Fruit fly (Drosophila melanogaster) whole organism, pupa: ENCODE results near the gene Hsp26.

Experiments
- CG10348 ChIP-seq: fragments of 200-800 bp; sonication (Bioruptor generic); IDR thresholded peaks from 2 replicates; pipeline ENCODE4 v1.3.6; 2022; ENCODE audit warnings: missing biosample characterization, missing genetic modification characterization
- CG12605 ChIP-seq: fragments of 200-800 bp; sonication (Bioruptor generic); IDR thresholded peaks from 2 replicates; pipeline ENCODE4 v1.3.6; 2022; ENCODE audit warnings: missing biosample characterization, missing genetic modification characterization
- CG13204 ChIP-seq: fragments of 200-800 bp; sonication (Bioruptor generic); optimal IDR thresholded peaks from 2 replicates; lab custom pipeline; 2018; ENCODE audit warnings: missing biosample characterization, mild to moderate bottlenecking, missing genetic modification characterization, moderate library complexity
- CG14655 ChIP-seq: fragments of 200-800 bp; sonication (Bioruptor generic); optimal IDR thresholded peaks from 3 replicates; lab custom pipeline; 2017; ENCODE audit warnings: mild to moderate bottlenecking, missing biosample characterization, missing genetic modification reagents, missing genetic modification characterization
- CG15710 ChIP-seq: fragments of 200-800 bp; sonication (Bioruptor generic); optimal IDR thresholded peaks from 2 replicates; lab custom pipeline; 2018; ENCODE audit warnings: missing biosample characterization, mild to moderate bottlenecking, missing genetic modification characterization, moderate library complexity
- CG17806 ChIP-seq: fragments of 200-800 bp; sonication (Bioruptor generic); optimal IDR thresholded peaks from 2 replicates; lab custom pipeline; 2018; ENCODE audit warnings: missing biosample characterization, mild to moderate bottlenecking, missing genetic modification characterization, moderate library complexity
- CG32121 ChIP-seq: fragments of 200-800 bp; sonication (Bioruptor generic); IDR thresholded peaks from 2 replicates; pipeline ENCODE4 v1.3.6; 2022; ENCODE audit warnings: missing biosample characterization, missing genetic modification characterization
- CG34367 ChIP-seq: fragments of 200-800 bp; sonication (Bioruptor generic); optimal IDR thresholded peaks from 2 replicates; lab custom pipeline; 2018; ENCODE audit warnings: missing biosample characterization, mild to moderate bottlenecking, missing genetic modification characterization
- CG4496 ChIP-seq: fragments of 200-800 bp; sonication (Bioruptor generic); IDR thresholded peaks from 3 replicates; pipeline ENCODE4 v1.3.6; 2022; ENCODE audit warnings: missing biosample characterization, missing genetic modification characterization
- CG8159 ChIP-seq: fragments of 200-800 bp; sonication (Bioruptor generic); optimal IDR thresholded peaks from 3 replicates; lab custom pipeline; 2018; ENCODE audit warnings: missing biosample characterization, mild to moderate bottlenecking, missing genetic modification characterization, moderate library complexity
- CG8301 ChIP-seq: fragments of 200-800 bp; sonication (Bioruptor generic); optimal IDR thresholded peaks from 2 replicates; lab custom pipeline; 2018; ENCODE audit warnings: missing biosample characterization, mild to moderate bottlenecking, missing genetic modification characterization
- CG9948 ChIP-seq: fragments of 200-800 bp; sonication (Bioruptor generic); optimal IDR thresholded peaks from 2 replicates; lab custom pipeline; 2018; ENCODE audit warnings: missing biosample characterization, mild to moderate bottlenecking, missing genetic modification characterization, moderate library complexity
- D1 ChIP-seq: fragments of 200-800 bp; sonication (Bioruptor generic); optimal IDR thresholded peaks from 2 replicates; lab custom pipeline; 2018; ENCODE audit warnings: missing biosample characterization, mild to moderate bottlenecking, missing genetic modification characterization, moderate library complexity
- EcR ChIP-seq: fragments of 200-800 bp; sonication (Bioruptor generic); optimal IDR thresholded peaks from 3 replicates; lab custom pipeline; 2019; ENCODE audit warnings: missing biosample characterization, missing genetic modification characterization, mild to moderate bottlenecking, moderate library complexity, missing genetic modification reagents
- Ets98B ChIP-seq: fragments of 200-800 bp; sonication (Bioruptor generic); IDR thresholded peaks from 2 replicates; pipeline ENCODE4 v1.3.6; 2022; ENCODE audit warnings: missing biosample characterization, missing genetic modification characterization
- Pif1A ChIP-seq: fragments of 200-800 bp; sonication (Bioruptor generic); optimal IDR thresholded peaks from 3 replicates; lab custom pipeline; 2016; ENCODE audit warnings: missing biosample characterization, missing genetic modification characterization
- Pif1B ChIP-seq: fragments of 200-800 bp; sonication (Bioruptor generic); optimal IDR thresholded peaks from 3 replicates; lab custom pipeline; 2016; ENCODE audit warnings: missing biosample characterization, missing genetic modification characterization
- Snoo ChIP-seq: fragments of 200-800 bp; sonication (Bioruptor generic); optimal IDR thresholded peaks from 3 replicates; lab custom pipeline; 2017; ENCODE audit warnings: missing biosample characterization, mild to moderate bottlenecking, missing genetic modification characterization, inconsistent platforms
- fd96Ca ChIP-seq: fragments of 200-800 bp; sonication (Bioruptor generic); IDR thresholded peaks from 3 replicates; pipeline ENCODE4 v1.3.6; 2022; ENCODE audit warnings: missing biosample characterization, missing genetic modification characterization
- gl ChIP-seq: fragments of 200-800 bp; sonication (Bioruptor generic); optimal IDR thresholded peaks from 2 replicates; lab custom pipeline; 2018; ENCODE audit warnings: missing biosample characterization, mild to moderate bottlenecking, missing genetic modification characterization
- rn ChIP-seq: fragments of 200-800 bp; sonication (Bioruptor generic); IDR thresholded peaks from 2 replicates; pipeline ENCODE4 v1.3.6; 2022; ENCODE audit warnings: missing biosample characterization, missing genetic modification characterization

Gene Hsp26

DNA sequence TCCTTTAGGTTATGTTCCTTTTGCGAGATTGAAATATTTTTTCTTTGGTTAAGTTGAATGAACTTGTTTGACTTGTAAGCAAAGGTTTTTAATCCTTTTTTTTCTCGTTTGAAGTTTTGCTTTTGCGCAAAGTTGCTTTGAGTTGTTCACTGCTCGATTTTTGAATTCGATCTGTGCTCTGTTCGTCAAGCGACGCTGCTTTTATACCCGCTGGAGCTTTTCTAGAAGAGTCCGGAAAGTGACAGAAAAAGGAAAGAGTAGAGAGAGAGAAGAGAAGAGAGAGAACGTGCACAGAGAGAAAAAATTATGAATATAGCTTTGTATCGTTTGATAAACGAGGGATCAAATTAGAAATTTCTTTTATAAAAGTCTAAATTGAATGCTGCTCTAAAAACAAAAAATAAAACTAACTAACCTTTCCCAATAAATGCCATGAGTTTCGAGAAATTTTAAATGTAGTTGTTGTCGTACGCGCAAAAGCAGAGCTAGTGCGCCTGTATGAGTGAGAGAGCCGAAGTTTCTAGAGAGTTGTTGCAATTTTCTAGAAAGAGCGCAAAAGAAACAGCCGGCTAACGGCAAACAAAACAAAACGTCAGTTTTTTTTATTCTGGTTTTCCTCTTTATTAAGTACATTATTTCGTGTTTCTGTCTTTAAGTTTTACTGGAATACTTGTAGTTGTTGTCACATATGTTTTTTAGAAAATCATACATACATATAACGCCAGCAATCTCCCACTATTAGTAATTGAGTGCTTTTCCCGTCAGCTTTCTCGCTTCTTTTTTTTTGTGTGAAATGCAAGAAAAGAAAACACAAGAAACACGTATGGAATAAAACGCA, at the start of gene Hsp26:
Gene Hsp26 (minus strand): TSS at position 230 of the 838 bp plus-strand sequence.
- TF ChIP-seq CG32121 (GFP tag; lab: Robert Waterston, UW) (peak; percentile 95), Pif1B (GFP tag; lab: Kevin White, UChicago) (peak; percentile 93), Ets98B (GFP tag; lab: Robert Waterston, UW) (peak; percentile 95), CG14655 (GFP tag; lab: Kevin White, UChicago) (peak; percentile 90), CG34367 (tag; lab: Kevin White, UChicago) (peak; percentile 85), Snoo (tag; lab: Kevin White, UChicago) (peak; percentile 88), Pif1A (GFP tag; lab: Kevin White, UChicago) (peak; percentile 95), CG17806 (tag; lab: Kevin White, UChicago) (peak; percentile 89), EcR (GFP tag; lab: Kevin White, UChicago) (peak; percentile 97), gl (tag; lab: Kevin White, UChicago) (peak; percentile 85), CG15710 (tag; lab: Kevin White, UChicago) (peak; percentile 79), CG13204 (GFP tag; lab: Kevin White, UChicago) (no peak), CG8301 (peak; percentile 89), CG12605 (peak; percentile 93), CG10348 (GFP tag; lab: Robert Waterston, UW) (0 out of 2 replicates have a peak, but pooled peaks have one; percentile 34), CG9948 (tag; lab: Kevin White, UChicago) (peak; percentile 87), CG4496 (peak; percentile 95), rn (GFP tag; lab: Robert Waterston, UW) (peak; percentile 78), D1 (tag; lab: Kevin White, UChicago) (no peak), fd96Ca (GFP tag; lab: Robert Waterston, UW) (peak; percentile 70), CG8159 (peak; percentile 88)

- TF ChIP-seq gl (tag; lab: Kevin White, UChicago) (peak; percentile 90), CG8159 (peak; percentile 98), D1 (tag; lab: Kevin White, UChicago) (peak; percentile 54), CG34367 (tag; lab: Kevin White, UChicago) (peak; percentile 98), CG14655 (GFP tag; lab: Kevin White, UChicago) (peak; percentile 98), Pif1B (GFP tag; lab: Kevin White, UChicago) (peak; percentile 94), CG15710 (tag; lab: Kevin White, UChicago) (peak; percentile 99), CG9948 (tag; lab: Kevin White, UChicago) (peak; percentile 98), EcR (GFP tag; lab: Kevin White, UChicago) (peak; percentile 11), CG13204 (GFP tag; lab: Kevin White, UChicago) (peak; percentile 78), CG4496 (peak; percentile 99), CG32121 (GFP tag; lab: Robert Waterston, UW) (peak; percentile 99), fd96Ca (GFP tag; lab: Robert Waterston, UW) (peak; percentile 99), CG17806 (tag; lab: Kevin White, UChicago) (peak; percentile 98), Snoo (tag; lab: Kevin White, UChicago) (peak; percentile 99), Pif1A (GFP tag; lab: Kevin White, UChicago) (peak; percentile 97), CG8301 (peak; percentile 96), CG12605 (peak; percentile 95), rn (GFP tag; lab: Robert Waterston, UW) (peak; percentile 99), CG10348 (GFP tag; lab: Robert Waterston, UW) (peak; percentile 99), Ets98B (GFP tag; lab: Robert Waterston, UW) (peak; percentile 99)
- TF ChIP-seq, all 21 proteins: peak for 21
Measured at dm6 chr3L:9426656-9427294, 49.5 kb upstream of the Hsp26 start, which contains the start of the genes Atat and Shc. TSS of gene Atat (minus strand) at chr3L:9426758. TSS of gene Shc (plus strand) at chr3L:9427010.

DNA sequence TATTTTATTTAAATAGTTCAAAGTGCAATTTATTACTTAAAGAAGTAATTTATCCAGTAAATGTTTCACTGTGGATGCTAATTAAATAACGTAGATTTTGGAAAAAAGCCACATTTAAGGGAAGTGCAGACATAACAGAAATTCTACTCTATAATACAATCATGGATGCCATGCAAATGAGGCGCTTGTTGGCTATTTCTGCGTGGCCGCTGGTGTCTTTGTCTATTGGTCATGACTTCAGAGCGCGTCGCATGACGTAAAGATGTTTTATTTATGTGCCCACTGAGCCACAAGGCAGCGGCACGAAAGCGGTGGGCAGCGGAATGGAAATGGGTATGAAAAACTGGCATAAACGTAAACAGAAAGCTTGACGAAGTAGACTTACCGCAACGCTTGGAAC, 48.6 kb upstream of the Hsp26 start:
- TF ChIP-seq Pif1B (GFP tag; lab: Kevin White, UChicago) (no peak), CG12605 (no peak), EcR (GFP tag; lab: Kevin White, UChicago) (no peak), CG8301 (peak; percentile 32), gl (tag; lab: Kevin White, UChicago) (no peak), CG10348 (GFP tag; lab: Robert Waterston, UW) (no peak), CG9948 (tag; lab: Kevin White, UChicago) (no peak), Ets98B (GFP tag; lab: Robert Waterston, UW) (peak; percentile 63), CG13204 (GFP tag; lab: Kevin White, UChicago) (no peak), fd96Ca (GFP tag; lab: Robert Waterston, UW) (no peak), CG4496 (peak; percentile 50; the same call in 1 of the 3 replicates), Snoo (tag; lab: Kevin White, UChicago) (no peak), CG8159 (no peak), CG14655 (GFP tag; lab: Kevin White, UChicago) (peak; percentile 34), CG32121 (GFP tag; lab: Robert Waterston, UW) (peak; percentile 51; the same call in 1 of the 2 replicates), CG17806 (tag; lab: Kevin White, UChicago) (no peak), CG34367 (tag; lab: Kevin White, UChicago) (no peak), CG15710 (tag; lab: Kevin White, UChicago) (no peak), D1 (tag; lab: Kevin White, UChicago) (no peak)
- TF ChIP-seq, all 21 proteins: peak for 5

DNA sequence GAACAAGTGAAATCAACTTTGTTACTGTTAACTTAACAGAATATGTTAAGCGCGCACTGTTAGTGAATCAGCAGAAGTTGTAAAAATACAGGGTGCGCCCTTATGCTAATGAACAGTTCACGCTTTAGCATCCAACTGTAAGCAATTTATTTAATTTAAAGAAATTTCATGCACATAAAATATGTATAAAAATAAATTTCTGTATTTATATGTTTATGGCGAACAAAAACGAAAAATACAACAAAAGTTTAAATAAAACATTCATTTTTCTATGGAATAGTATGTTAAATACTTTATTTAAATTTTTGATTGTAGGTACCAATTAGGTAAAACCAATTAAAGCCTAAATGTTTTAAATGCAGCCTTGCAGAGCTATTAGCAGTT, 47.3 kb upstream of the Hsp26 start:
- no peak for TF ChIP-seq rn (GFP tag; lab: Robert Waterston, UW)
- TF ChIP-seq CG17806 (tag; lab: Kevin White, UChicago) = peak; percentile 58
- TF ChIP-seq CG4496 = peak; percentile 43; the same call in 1 of the 3 replicates
- TF ChIP-seq D1 (tag; lab: Kevin White, UChicago) = peak; percentile 4
- TF ChIP-seq CG34367 (tag; lab: Kevin White, UChicago) = no peak
- TF ChIP-seq CG10348 (GFP tag; lab: Robert Waterston, UW) = no peak
- peak; percentile 57; the same call in 1 of the 2 replicates for TF ChIP-seq Ets98B (GFP tag; lab: Robert Waterston, UW)
- TF ChIP-seq gl (tag; lab: Kevin White, UChicago) = no peak
- TF ChIP-seq CG9948 (tag; lab: Kevin White, UChicago) = peak; percentile 12
- no peak for TF ChIP-seq CG13204 (GFP tag; lab: Kevin White, UChicago)
- no peak for TF ChIP-seq fd96Ca (GFP tag; lab: Robert Waterston, UW)
- TF ChIP-seq Pif1B (GFP tag; lab: Kevin White, UChicago) = no peak
- 0 out of 2 replicates have a peak, but pooled peaks have one; percentile 26 for TF ChIP-seq CG32121 (GFP tag; lab: Robert Waterston, UW)
- 0 out of 2 replicates have a peak, but pooled peaks have one; percentile 29 for TF ChIP-seq CG12605
- TF ChIP-seq CG15710 (tag; lab: Kevin White, UChicago) = peak; percentile 9
- TF ChIP-seq EcR (GFP tag; lab: Kevin White, UChicago) = no peak
- TF ChIP-seq Snoo (tag; lab: Kevin White, UChicago) = peak; percentile 24
- peak; percentile 35 for TF ChIP-seq Pif1A (GFP tag; lab: Kevin White, UChicago)
- TF ChIP-seq CG8301 = peak; percentile 49
- TF ChIP-seq CG8159 = peak; percentile 9
- TF ChIP-seq CG14655 (GFP tag; lab: Kevin White, UChicago) = peak; percentile 42
- TF ChIP-seq, all 21 proteins: peak for 13
